Worm (Caenorhabditis elegans) whole organism, L1 larva: ENCODE data around the gene F19B6.3.

Experiments
- C16A3.4 ChIP-seq: fragments of 150-350 bp; optimal IDR thresholded peaks from 2 replicates; lab custom pipeline; 2014; ENCODE audit warnings: missing biosample characterization, missing genetic modification characterization
- F16B12.6 ChIP-seq: fragments of 150-350 bp; optimal IDR thresholded peaks from 2 replicates; lab custom pipeline; 2014; ENCODE audit warnings: missing biosample characterization, missing genetic modification characterization
- aha-1 ChIP-seq: fragments of 150-350 bp; optimal IDR thresholded peaks from 2 replicates; lab custom pipeline; 2014; ENCODE audit warnings: missing biosample characterization, missing genetic modification characterization
- aly-2 ChIP-seq: fragments of 150-350 bp; optimal IDR thresholded peaks from 2 replicates; lab custom pipeline; 2014; ENCODE audit warnings: missing biosample characterization, missing genetic modification characterization
- ama-1 ChIP-seq: fragments of 150-350 bp; optimal IDR thresholded peaks from 2 replicates; lab custom pipeline; 2014
- ceh-82 ChIP-seq, 3 experiments: fragments of 150-350 bp in 1 of 3; sonication (generic microtip) in 2 of 3; optimal IDR thresholded peaks; 2 replicates each; lab custom pipeline; 2014 to 2017; ENCODE audit warnings: missing biosample characterization in 3 of 3, missing genetic modification characterization in 3 of 3
- ceh-88 ChIP-seq: fragments of 200-800 bp; sonication (Bioruptor generic); IDR thresholded peaks from 2 replicates; pipeline ENCODE4 v1.3.6; 2022; ENCODE audit warnings: missing genetic modification characterization, missing compliant biosample characterization
- ceh-90 ChIP-seq: sonication (generic microtip); optimal IDR thresholded peaks from 2 replicates; lab custom pipeline; 2016; ENCODE audit warnings: missing genetic modification characterization, missing compliant biosample characterization
- ces-1 ChIP-seq: fragments of 150-350 bp; optimal IDR thresholded peaks from 2 replicates; lab custom pipeline; 2014; ENCODE audit warnings: missing biosample characterization, missing genetic modification reagents, missing genetic modification characterization
- dpl-1 ChIP-seq, 3 experiments: fragments of 150-350 bp in 2 of 3; sonication (generic microtip) in 1 of 3; optimal IDR thresholded peaks; 2 replicates each; lab custom pipeline; 2014 to 2017; ENCODE audit warnings: missing biosample characterization in 3 of 3, missing genetic modification characterization in 3 of 3, missing genetic modification reagents in 3 of 3
- dsc-1 ChIP-seq: sonication (generic microtip); optimal IDR thresholded peaks from 2 replicates; lab custom pipeline; 2016; ENCODE audit warnings: mild to moderate bottlenecking, missing genetic modification characterization, missing compliant biosample characterization
- egl-27 ChIP-seq, 2 experiments: fragments of 150-350 bp in 1 of 2; sonication (generic microtip); optimal IDR thresholded peaks; 3 replicates each; lab custom pipeline; 2017 to 2018; ENCODE audit warnings: missing biosample characterization in 2 of 2, missing genetic modification characterization in 2 of 2, missing genetic modification reagents in 2 of 2
- elt-2 ChIP-seq: sonication (generic microtip); optimal IDR thresholded peaks from 2 replicates; lab custom pipeline; 2016; ENCODE audit warnings: missing genetic modification characterization, mild to moderate bottlenecking, inconsistent platforms, missing compliant biosample characterization, missing genetic modification reagents
- elt-3 ChIP-seq, 6 experiments: fragments of 150-350 bp in 1 of 6; sonication (generic microtip); optimal IDR thresholded peaks; 2 replicates each; lab custom pipeline; 2017 to 2018; ENCODE audit warnings: missing biosample characterization in 6 of 6, missing genetic modification characterization in 6 of 6, inconsistent platforms in 1 of 6
- ets-5 ChIP-seq: fragments of 200-800 bp; sonication (Bioruptor generic); IDR thresholded peaks from 2 replicates; pipeline ENCODE4 v1.3.6; 2022; ENCODE audit warnings: missing genetic modification characterization, missing compliant biosample characterization
- fkh-10 ChIP-seq: sonication (generic microtip); optimal IDR thresholded peaks from 2 replicates; lab custom pipeline; 2017; ENCODE audit warnings: missing biosample characterization, missing genetic modification reagents, missing genetic modification characterization
- fkh-8 ChIP-seq: sonication (generic microtip); optimal IDR thresholded peaks from 2 replicates; lab custom pipeline; 2016; ENCODE audit warnings: mild to moderate bottlenecking, missing genetic modification characterization, missing compliant biosample characterization
- grh-1 ChIP-seq: fragments of 200-800 bp; sonication (Bioruptor generic); IDR thresholded peaks from 2 replicates; pipeline ENCODE4 v1.3.6; 2022; ENCODE audit warnings: missing genetic modification reagents, missing genetic modification characterization, missing compliant biosample characterization
- hlh-17 ChIP-seq: fragments of 200-800 bp; sonication (Bioruptor generic); optimal IDR thresholded peaks from 2 replicates; lab custom pipeline; 2018; ENCODE audit warnings: missing genetic modification characterization, mild to moderate bottlenecking, missing compliant biosample characterization, moderate library complexity, borderline replicate concordance
- isw-1 ChIP-seq: fragments of 200-800 bp; sonication (Bioruptor generic); IDR thresholded peaks from 2 replicates; pipeline ENCODE4 v1.3.6; 2022; ENCODE audit warnings: missing genetic modification characterization, missing compliant biosample characterization
- jun-1 ChIP-seq: fragments of 150-350 bp; optimal IDR thresholded peaks from 2 replicates; lab custom pipeline; 2014; ENCODE audit warnings: missing biosample characterization, missing genetic modification reagents, missing genetic modification characterization
- lin-14 ChIP-seq: fragments of 200-800 bp; sonication (Bioruptor generic); optimal IDR thresholded peaks from 2 replicates; lab custom pipeline; 2018; ENCODE audit warnings: mild to moderate bottlenecking, missing genetic modification characterization, moderate library complexity, missing compliant biosample characterization
- lin-35 ChIP-seq, 2 experiments: fragments of 150-350 bp; optimal IDR thresholded peaks; 2 replicates each; lab custom pipeline; 2014; ENCODE audit warnings: missing biosample characterization in 2 of 2, missing genetic modification characterization in 2 of 2, missing genetic modification reagents in 2 of 2
- lir-3 ChIP-seq: sonication (generic microtip); optimal IDR thresholded peaks from 2 replicates; lab custom pipeline; 2016; ENCODE audit warnings: mild to moderate bottlenecking, missing genetic modification characterization, moderate library complexity, missing compliant biosample characterization; ENCODE audit not compliant: poor library complexity
- lsy-2 ChIP-seq, 2 experiments: fragments of 150-350 bp; optimal IDR thresholded peaks; 2 replicates each; lab custom pipeline; 2014; ENCODE audit warnings: missing biosample characterization in 2 of 2, missing genetic modification characterization in 2 of 2
- mab-9 ChIP-seq: fragments of 200-800 bp; sonication (Bioruptor generic); IDR thresholded peaks from 2 replicates; pipeline ENCODE4 v1.3.6; 2022; ENCODE audit warnings: missing genetic modification reagents, missing genetic modification characterization, missing compliant biosample characterization
- mdl-1 ChIP-seq, 2 experiments: fragments of 150-350 bp; optimal IDR thresholded peaks; 2 replicates each; lab custom pipeline; 2014 to 2017; ENCODE audit warnings: missing biosample characterization in 2 of 2, missing genetic modification characterization in 2 of 2, inconsistent platforms in 1 of 2
- mef-2 ChIP-seq: fragments of 150-350 bp; optimal IDR thresholded peaks from 2 replicates; lab custom pipeline; 2014; ENCODE audit warnings: missing biosample characterization, missing genetic modification characterization
- mep-1 ChIP-seq: fragments of 150-350 bp; optimal IDR thresholded peaks from 2 replicates; lab custom pipeline; 2014; ENCODE audit warnings: missing biosample characterization, missing genetic modification characterization
- nhr-11 ChIP-seq: fragments of 150-350 bp; optimal IDR thresholded peaks from 2 replicates; lab custom pipeline; 2014; ENCODE audit warnings: missing biosample characterization, missing genetic modification characterization
- nhr-12 ChIP-seq: sonication (generic microtip); optimal IDR thresholded peaks from 2 replicates; lab custom pipeline; 2017; ENCODE audit warnings: missing biosample characterization, missing genetic modification characterization
- nhr-20 ChIP-seq: sonication (generic microtip); optimal IDR thresholded peaks from 2 replicates; lab custom pipeline; 2016; ENCODE audit warnings: mild to moderate bottlenecking, missing genetic modification characterization, missing compliant biosample characterization
- nhr-237 ChIP-seq: fragments of 150-350 bp; optimal IDR thresholded peaks from 2 replicates; lab custom pipeline; 2014; ENCODE audit warnings: missing biosample characterization, missing genetic modification characterization
- nhr-47 ChIP-seq: sonication (generic microtip); optimal IDR thresholded peaks from 2 replicates; lab custom pipeline; 2016; ENCODE audit warnings: mild to moderate bottlenecking, missing genetic modification characterization, moderate library complexity, missing compliant biosample characterization
- nhr-76 ChIP-seq: sonication (generic microtip); optimal IDR thresholded peaks from 2 replicates; lab custom pipeline; 2017; ENCODE audit warnings: missing biosample characterization, missing genetic modification characterization
- nhr-84 ChIP-seq: sonication (generic microtip); optimal IDR thresholded peaks from 2 replicates; lab custom pipeline; 2017; ENCODE audit warnings: missing biosample characterization, missing genetic modification characterization
- nhr-90 ChIP-seq: sonication (generic microtip); optimal IDR thresholded peaks from 2 replicates; lab custom pipeline; 2016; ENCODE audit warnings: mild to moderate bottlenecking, missing genetic modification characterization, missing compliant biosample characterization; ENCODE audit not compliant: poor library complexity
- pag-3 ChIP-seq: sonication (generic microtip); optimal IDR thresholded peaks from 2 replicates; lab custom pipeline; 2017; ENCODE audit warnings: missing genetic modification characterization, mild to moderate bottlenecking, missing compliant biosample characterization, antibody characterized with exemption, borderline replicate concordance; ENCODE audit not compliant: insufficient read depth
- rnt-1 ChIP-seq: sonication (generic microtip); optimal IDR thresholded peaks from 2 replicates; lab custom pipeline; 2016; ENCODE audit warnings: mild to moderate bottlenecking, missing genetic modification characterization, moderate library complexity, missing compliant biosample characterization
- snu-23 ChIP-seq: sonication (generic microtip); optimal IDR thresholded peaks from 2 replicates; lab custom pipeline; 2016; ENCODE audit warnings: missing genetic modification characterization, missing compliant biosample characterization
- sox-4 ChIP-seq: sonication (generic microtip); optimal IDR thresholded peaks from 2 replicates; lab custom pipeline; 2016; ENCODE audit warnings: missing genetic modification characterization, missing compliant biosample characterization
- sup-37 ChIP-seq: fragments of 200-800 bp; sonication (Bioruptor generic); optimal IDR thresholded peaks from 2 replicates; lab custom pipeline; 2018; ENCODE audit warnings: mild to moderate bottlenecking, missing genetic modification characterization, missing compliant biosample characterization
- swsn-7 ChIP-seq: sonication (generic microtip); optimal IDR thresholded peaks from 2 replicates; lab custom pipeline; 2016; ENCODE audit warnings: missing genetic modification characterization, missing compliant biosample characterization
- tlp-1 ChIP-seq: fragments of 150-350 bp; optimal IDR thresholded peaks from 2 replicates; lab custom pipeline; 2014; ENCODE audit warnings: missing biosample characterization, missing genetic modification characterization
- unc-130 ChIP-seq: fragments of 150-350 bp; optimal IDR thresholded peaks from 2 replicates; lab custom pipeline; 2017; ENCODE audit warnings: missing biosample characterization, missing genetic modification characterization, inconsistent platforms
- unc-30 ChIP-seq: sonication (generic microtip); optimal IDR thresholded peaks from 2 replicates; lab custom pipeline; 2017; ENCODE audit warnings: missing biosample characterization, missing genetic modification characterization
- unc-86 ChIP-seq: sonication (generic microtip); optimal IDR thresholded peaks from 2 replicates; lab custom pipeline; 2016; ENCODE audit warnings: missing genetic modification characterization, missing compliant biosample characterization
- unc-98 ChIP-seq: fragments of 200-800 bp; sonication (Bioruptor generic); IDR thresholded peaks from 2 replicates; pipeline ENCODE4 v1.3.6; 2022; ENCODE audit warnings: missing genetic modification characterization, missing compliant biosample characterization
- vab-15 ChIP-seq: sonication (generic microtip); optimal IDR thresholded peaks from 2 replicates; lab custom pipeline; 2017; ENCODE audit warnings: missing genotype, mild to moderate bottlenecking, missing genetic modification characterization, missing compliant biosample characterization
- xbp-1 ChIP-seq: sonication (generic microtip); optimal IDR thresholded peaks from 2 replicates; lab custom pipeline; 2016; ENCODE audit warnings: missing genetic modification characterization, missing compliant biosample characterization
- zag-1 ChIP-seq: fragments of 150-350 bp; optimal IDR thresholded peaks from 2 replicates; lab custom pipeline; 2014; ENCODE audit warnings: missing biosample characterization, missing genetic modification characterization
- ztf-11 ChIP-seq, 2 experiments: sonication (generic microtip); optimal IDR thresholded peaks; 2 replicates each; lab custom pipeline; 2016 to 2017; ENCODE audit warnings: missing genetic modification characterization in 2 of 2, missing biosample characterization in 1 of 2, missing compliant biosample characterization in 1 of 2
- ztf-4 ChIP-seq: fragments of 150-350 bp; optimal IDR thresholded peaks from 2 replicates; lab custom pipeline; 2014; ENCODE audit warnings: missing biosample characterization, missing genetic modification characterization

Gene F19B6.3

DNA sequence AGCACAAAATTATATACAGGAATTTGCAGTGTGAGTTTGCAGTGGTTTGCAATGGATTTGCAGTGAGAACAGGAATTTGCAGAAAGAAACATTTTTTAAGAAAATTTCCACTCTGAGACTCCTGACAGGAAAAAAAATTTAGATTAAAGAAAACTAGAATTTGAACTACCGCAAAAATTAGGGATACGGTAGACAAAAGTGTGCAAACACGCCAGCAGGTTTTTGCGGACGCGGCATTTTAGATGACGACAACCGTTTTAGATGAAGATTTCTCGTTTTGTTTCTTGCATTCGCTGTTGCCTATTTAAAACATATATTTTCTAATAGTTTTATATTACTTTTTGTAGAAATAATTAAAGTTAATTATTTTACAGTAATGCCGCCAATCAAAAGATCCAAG, 44.8 kb downstream of the F19B6.3 start, which contains the start of gene wdr-46 (continued):
- TF ChIP-seq unc-30 (tag; lab: Kevin White, UChicago): no peak
- no peak for TF ChIP-seq pag-3 (tag; lab: Kevin White, UChicago)
- TF ChIP-seq sup-37 (GFP tag; lab: Kevin White, UChicago): peak; percentile 38
- TF ChIP-seq nhr-47 (tag; lab: Kevin White, UChicago): peak; percentile 92
- TF ChIP-seq ces-1 (GFP tag; lab: Kevin White, UChicago): no peak
- peak; percentile 11 for TF ChIP-seq zag-1 (tag; lab: Kevin White, UChicago)
- peak; percentile 83 for TF ChIP-seq jun-1 (tag; lab: Kevin White, UChicago)
- peak; percentile 87 for TF ChIP-seq swsn-7 (tag; lab: Kevin White, UChicago)
- TF ChIP-seq grh-1 (GFP tag; lab: Robert Waterston, UW): peak; percentile 83
- TF ChIP-seq unc-86: peak; percentile 86
- TF ChIP-seq lin-14 (GFP tag; lab: Kevin White, UChicago): peak; percentile 82
- TF ChIP-seq ceh-90 (tag; lab: Kevin White, UChicago): peak; percentile 47
- peak; percentile 54 for TF ChIP-seq lir-3 (tag; lab: Kevin White, UChicago)
- peak; percentile 72 for TF ChIP-seq aly-2 (tag; lab: Kevin White, UChicago)
- TF ChIP-seq nhr-84: no peak
- peak; percentile 65 for TF ChIP-seq fkh-8 (tag; lab: Kevin White, UChicago)
- peak in 3 of 6 experiments; percentile 56 to 83 (median 66) for TF ChIP-seq elt-3 (tag; optimal IDR thresholded peaks at IDR 0.05; lab: Kevin White, UChicago)
- peak; percentile 70; the same call in 1 of the 2 replicates for TF ChIP-seq mab-9 (GFP tag; lab: Robert Waterston, UW)
- TF ChIP-seq lin-35 (GFP tag; optimal IDR thresholded peaks at IDR 0.05; lab: Kevin White, UChicago): peak; percentile 98 to 99
- TF ChIP-seq rnt-1 (tag; lab: Kevin White, UChicago): peak; percentile 90
- peak; percentile 65 for TF ChIP-seq ztf-4 (tag; lab: Kevin White, UChicago)
- peak; percentile 45 for TF ChIP-seq sox-4 (tag; lab: Kevin White, UChicago)
- peak; percentile 98 to 99 (median 99) for TF ChIP-seq dpl-1 (GFP tag; optimal IDR thresholded peaks at IDR 0.05; lab: Kevin White, UChicago)
- TF ChIP-seq aha-1 (tag; lab: Kevin White, UChicago): no peak
- TF ChIP-seq nhr-11 (tag; lab: Kevin White, UChicago): peak; percentile 59
- no peak for TF ChIP-seq nhr-12 (tag; lab: Kevin White, UChicago)
- TF ChIP-seq ceh-88: peak; percentile 63
- TF ChIP-seq mdl-1 (tag; optimal IDR thresholded peaks at IDR 0.05; lab: Kevin White, UChicago): peak in 1 of 2 experiments; percentile 79
- peak; percentile 48 for TF ChIP-seq fkh-10 (GFP tag; lab: Kevin White, UChicago)
- TF ChIP-seq ceh-82 (tag; optimal IDR thresholded peaks at IDR 0.05; lab: Kevin White, UChicago): peak; percentile 84 to 89 (median 87)
- TF ChIP-seq ets-5: no peak
- no peak for TF ChIP-seq hlh-17
- peak; percentile 93 for TF ChIP-seq unc-130
- peak; percentile 15 for TF ChIP-seq vab-15
- peak; percentile 62 for TF ChIP-seq nhr-237 (tag; lab: Kevin White, UChicago)
- TF ChIP-seq elt-2 (tag; lab: Kevin White, UChicago): no peak
- TF ChIP-seq nhr-90 (tag; lab: Kevin White, UChicago): peak; percentile 88
- peak; percentile 10 for TF ChIP-seq ama-1 (lab: Kevin White, UChicago)
- peak; percentile 93 for TF ChIP-seq mep-1 (tag; lab: Kevin White, UChicago)
- TF ChIP-seq mef-2 (tag; lab: Kevin White, UChicago): no peak
- peak; percentile 100 for TF ChIP-seq lsy-2 (tag; optimal IDR thresholded peaks at IDR 0.05; lab: Kevin White, UChicago)
- TF ChIP-seq isw-1 (GFP tag; lab: Robert Waterston, UW): peak; percentile 88
- peak; percentile 87 for TF ChIP-seq C16A3.4 (tag; lab: Kevin White, UChicago)
- TF ChIP-seq dsc-1 (tag; lab: Kevin White, UChicago): peak; percentile 91
- TF ChIP-seq xbp-1: peak; percentile 89
- peak in 1 of 2 experiments; percentile 68 for TF ChIP-seq ztf-11 (tag; optimal IDR thresholded peaks at IDR 0.05; lab: Kevin White, UChicago)
- TF ChIP-seq nhr-76 (tag; lab: Kevin White, UChicago): no peak
- TF ChIP-seq F16B12.6: peak; percentile 98
- TF ChIP-seq egl-27 (tag; optimal IDR thresholded peaks at IDR 0.05; lab: Kevin White, UChicago): no peak
- TF ChIP-seq tlp-1 (tag; lab: Kevin White, UChicago): no peak
- TF ChIP-seq snu-23: peak; percentile 91
- TF ChIP-seq unc-98 (GFP tag; lab: Robert Waterston, UW): peak; percentile 11; the same call in 1 of the 2 replicates
- peak; percentile 90 for TF ChIP-seq nhr-20
